Worm (Caenorhabditis elegans) whole organism, late embryonic: Measurements from ENCODE around the gene M199.8.

ENCODE experiments used
- ahr-1 ChIP-seq: sonication (generic microtip); optimal IDR thresholded peaks from 2 replicates; lab custom pipeline; 2016; ENCODE audit warnings: missing genetic modification characterization, missing compliant biosample characterization
- ama-1 ChIP-seq: fragments of 150-350 bp; optimal IDR thresholded peaks from 2 replicates; lab custom pipeline; 2014
- ceh-14 ChIP-seq: sonication (generic microtip); optimal IDR thresholded peaks from 2 replicates; lab custom pipeline; 2016; ENCODE audit warnings: missing genotype, missing genetic modification characterization, missing compliant biosample characterization
- ceh-24 ChIP-seq: sonication (generic microtip); optimal IDR thresholded peaks from 2 replicates; lab custom pipeline; 2016; ENCODE audit warnings: mild to moderate bottlenecking, missing genetic modification characterization, missing compliant biosample characterization
- hlh-6 ChIP-seq: sonication (generic microtip); optimal IDR thresholded peaks from 2 replicates; lab custom pipeline; 2016; ENCODE audit warnings: missing genotype, missing genetic modification characterization, missing compliant biosample characterization
- odd-2 ChIP-seq: sonication (generic microtip); optimal IDR thresholded peaks from 2 replicates; lab custom pipeline; 2017; ENCODE audit warnings: antibody characterized with exemption, mild to moderate bottlenecking, missing genetic modification characterization, missing compliant biosample characterization
- tbx-2 ChIP-seq: sonication (generic microtip); optimal IDR thresholded peaks from 2 replicates; lab custom pipeline; 2016; ENCODE audit warnings: missing genetic modification characterization, missing compliant biosample characterization
- unc-3 ChIP-seq, 2 experiments: fragments of 200-800 bp in 1 of 2; sonication (Bioruptor generic) in 1 of 2; sonication (generic microtip) in 1 of 2; conservative IDR thresholded peaks in 1 of 2; optimal IDR thresholded peaks in 1 of 2; 2 replicates each; pipeline versions ENCODE4 v1.3.6 to Lab custom; 2016 to 2022; ENCODE audit warnings: missing compliant biosample characterization in 2 of 2, missing genetic modification characterization in 2 of 2, missing genetic modification reagents in 1 of 2
- zip-5 ChIP-seq: sonication (generic microtip); optimal IDR thresholded peaks from 2 replicates; lab custom pipeline; 2016; ENCODE audit warnings: missing genetic modification characterization, missing compliant biosample characterization

DNA sequence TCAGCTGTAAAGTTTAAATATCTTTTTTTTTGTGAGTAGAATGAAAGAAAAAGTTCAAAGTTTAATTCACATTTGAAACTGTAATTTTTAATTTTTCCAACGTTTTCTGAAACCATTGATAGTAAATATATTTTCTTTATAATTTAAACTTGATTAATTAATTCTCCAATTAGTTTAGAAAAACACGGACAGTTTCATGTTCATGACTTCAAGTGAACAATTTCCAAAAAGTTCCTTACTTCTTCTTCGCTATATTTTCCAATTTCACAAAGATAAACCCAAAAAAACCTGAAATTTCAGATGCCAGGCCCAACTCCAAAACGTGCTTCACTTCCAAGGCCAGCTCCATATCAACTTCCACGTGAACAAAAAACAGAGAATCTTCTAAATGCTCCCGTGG is 25.3 kb downstream of the M199.8 start, which contains the start of gene M199.2:
- no peak for TF ChIP-seq unc-3 (GFP tag; conservative IDR thresholded peaks at IDR 0.05; lab: Robert Waterston, UW)
- TF ChIP-seq unc-3 (tag; optimal IDR thresholded peaks at IDR 0.05; lab: Kevin White, UChicago): no peak
- no peak for TF ChIP-seq ama-1 (lab: Kevin White, UChicago)
- no peak for TF ChIP-seq ahr-1 (tag; lab: Kevin White, UChicago)
- TF ChIP-seq hlh-6: no peak
- TF ChIP-seq odd-2 (tag; lab: Kevin White, UChicago): no peak
- TF ChIP-seq zip-5 (tag; lab: Kevin White, UChicago): no peak
- TF ChIP-seq ceh-14: no peak
- no peak for TF ChIP-seq ceh-24 (tag; lab: Kevin White, UChicago)
- TF ChIP-seq tbx-2 (tag; lab: Kevin White, UChicago): no peak
